Fruit fly (Drosophila melanogaster) whole organism, embryonic: Measurements from ENCODE around the gene CstF50.

Experiments used
- CG10267 ChIP-seq: fragments of 200-800 bp; sonication (Bioruptor generic); optimal IDR thresholded peaks from 2 replicates; lab custom pipeline; 2018; ENCODE audit warnings: missing biosample characterization, mild to moderate bottlenecking, missing genetic modification characterization, moderate library complexity
- CG10366 ChIP-seq: fragments of 200-800 bp; sonication (Bioruptor generic); IDR thresholded peaks from 2 replicates; pipeline ENCODE4 v1.3.6; 2022; ENCODE audit warnings: missing biosample characterization, missing genetic modification characterization
- CG10959 ChIP-seq: fragments of 200-800 bp; sonication (Bioruptor generic); IDR thresholded peaks from 2 replicates; pipeline ENCODE4 v1.3.6; 2022; ENCODE audit warnings: missing biosample characterization, missing genetic modification characterization
- CG10979 ChIP-seq: fragments of 200-800 bp; sonication (Bioruptor generic); optimal IDR thresholded peaks from 2 replicates; lab custom pipeline; 2018; ENCODE audit warnings: missing biosample characterization, mild to moderate bottlenecking, missing genetic modification characterization, moderate library complexity
- CG11695 ChIP-seq: fragments of 200-800 bp; sonication (Bioruptor generic); IDR thresholded peaks from 3 replicates; pipeline ENCODE4 v1.3.6; 2022; ENCODE audit warnings: missing biosample characterization, missing genetic modification characterization
- CG12155 ChIP-seq: fragments of 200-800 bp; sonication (Bioruptor generic); optimal IDR thresholded peaks from 3 replicates; lab custom pipeline; 2016; ENCODE audit warnings: missing biosample characterization, missing genetic modification characterization
- CG12391 ChIP-seq: fragments of 200-800 bp; sonication (Bioruptor generic); optimal IDR thresholded peaks from 3 replicates; lab custom pipeline; 2018; ENCODE audit warnings: missing biosample characterization, mild to moderate bottlenecking, missing genetic modification characterization, moderate library complexity
- CG15073 ChIP-seq: fragments of 200-800 bp; sonication (Bioruptor generic); optimal IDR thresholded peaks from 2 replicates; lab custom pipeline; 2016; ENCODE audit warnings: missing biosample characterization, missing genetic modification characterization
- CG15479 ChIP-seq: fragments of 200-800 bp; sonication (Bioruptor generic); optimal IDR thresholded peaks from 3 replicates; lab custom pipeline; 2019; ENCODE audit warnings: missing biosample characterization, mild to moderate bottlenecking, missing genetic modification characterization, moderate library complexity
- CG17829 ChIP-seq: fragments of 200-800 bp; optimal IDR thresholded peaks from 2 replicates; lab custom pipeline; 2019; ENCODE audit warnings: missing biosample characterization, mild to moderate bottlenecking, missing genetic modification characterization, moderate library complexity
- CG18599 ChIP-seq: fragments of 200-800 bp; sonication (Bioruptor generic); optimal IDR thresholded peaks from 3 replicates; lab custom pipeline; 2017; ENCODE audit warnings: missing biosample characterization, missing genetic modification characterization, mild to moderate bottlenecking, moderate library complexity, missing genetic modification reagents
- CG32772 ChIP-seq: fragments of 200-800 bp; sonication (Bioruptor generic); IDR thresholded peaks from 2 replicates; pipeline ENCODE4 v1.3.6; 2022; ENCODE audit warnings: missing biosample characterization, missing genetic modification characterization
- CG4424 ChIP-seq: fragments of 200-800 bp; sonication (Bioruptor generic); optimal IDR thresholded peaks from 3 replicates; lab custom pipeline; 2016; ENCODE audit warnings: missing biosample characterization, missing genetic modification characterization
- CG6254 ChIP-seq: fragments of 200-800 bp; sonication (Bioruptor generic); optimal IDR thresholded peaks from 3 replicates; lab custom pipeline; 2017; ENCODE audit warnings: mild to moderate bottlenecking, missing biosample characterization, missing genetic modification reagents, missing genetic modification characterization
- CG6272 ChIP-seq: fragments of 200-800 bp; sonication (Bioruptor generic); IDR thresholded peaks from 2 replicates; pipeline ENCODE4 v1.3.6; 2022; ENCODE audit warnings: missing biosample characterization, missing genetic modification characterization
- CG8765 ChIP-seq: fragments of 200-800 bp; sonication (Bioruptor generic); IDR thresholded peaks from 2 replicates; pipeline ENCODE4 v1.3.6; 2022; ENCODE audit warnings: missing biosample characterization, missing genetic modification characterization
- CG8924 ChIP-seq: fragments of 200-800 bp; optimal IDR thresholded peaks from 3 replicates; lab custom pipeline; 2019; ENCODE audit warnings: missing biosample characterization, mild to moderate bottlenecking, missing genetic modification characterization, moderate library complexity
- CG9215 ChIP-seq: fragments of 200-800 bp; sonication (Bioruptor generic); IDR thresholded peaks from 2 replicates; pipeline ENCODE4 v1.3.6; 2022; ENCODE audit warnings: missing biosample characterization, missing genetic modification characterization
- CG9727 ChIP-seq: fragments of 200-800 bp; sonication (Bioruptor generic); optimal IDR thresholded peaks from 3 replicates; lab custom pipeline; 2017; ENCODE audit warnings: missing biosample characterization, mild to moderate bottlenecking, missing genetic modification characterization
- D19A ChIP-seq: fragments of 200-800 bp; optimal IDR thresholded peaks from 3 replicates; lab custom pipeline; 2019; ENCODE audit warnings: missing biosample characterization, mild to moderate bottlenecking, missing genetic modification characterization, moderate library complexity
- Drgx ChIP-seq: fragments of 200-800 bp; sonication (Bioruptor generic); IDR thresholded peaks from 2 replicates; pipeline ENCODE4 v1.3.6; 2022; ENCODE audit warnings: missing biosample characterization, missing genetic modification characterization
- Gsc ChIP-seq: fragments of 200-800 bp; sonication (Bioruptor generic); IDR thresholded peaks from 2 replicates; pipeline ENCODE4 v1.3.6; 2022; ENCODE audit warnings: missing biosample characterization, missing genetic modification characterization
- Ptx1 ChIP-seq: fragments of 200-800 bp; sonication (Bioruptor generic); IDR thresholded peaks from 2 replicates; pipeline ENCODE4 v1.3.6; 2022; ENCODE audit warnings: missing biosample characterization, missing genetic modification characterization
- Six4 ChIP-seq: fragments of 200-800 bp; sonication (Bioruptor generic); optimal IDR thresholded peaks from 2 replicates; lab custom pipeline; 2016; ENCODE audit warnings: missing biosample characterization, missing genetic modification characterization
- Ssrp ChIP-seq: fragments of 200-800 bp; sonication (Bioruptor generic); optimal IDR thresholded peaks from 2 replicates; lab custom pipeline; 2018; ENCODE audit warnings: missing biosample characterization, mild to moderate bottlenecking, missing genetic modification characterization, moderate library complexity
- Tbp ChIP-seq: fragments of >200 bp; optimal IDR thresholded peaks from 2 replicates; lab custom pipeline; 2018; ENCODE audit warnings: missing biosample characterization, missing genetic modification characterization
- Xbp1 ChIP-seq: fragments of 200-800 bp; sonication (Bioruptor generic); optimal IDR thresholded peaks from 3 replicates; lab custom pipeline; 2016; ENCODE audit warnings: missing biosample characterization, mild to moderate bottlenecking, missing genetic modification characterization
- Xrp1 ChIP-seq: fragments of 200-800 bp; sonication (Bioruptor generic); IDR thresholded peaks from 2 replicates; pipeline ENCODE4 v1.3.6; 2022; ENCODE audit warnings: missing biosample characterization, missing genetic modification characterization
- ac ChIP-seq: fragments of 200-800 bp; sonication (Bioruptor generic); optimal IDR thresholded peaks from 3 replicates; lab custom pipeline; 2017; ENCODE audit warnings: missing biosample characterization, mild to moderate bottlenecking, missing genetic modification characterization
- ara ChIP-seq: fragments of 200-800 bp; sonication (Bioruptor generic); IDR thresholded peaks from 2 replicates; pipeline ENCODE4 v1.3.6; 2022; ENCODE audit warnings: missing biosample characterization, missing genetic modification characterization
- bsh ChIP-seq, 2 experiments: fragments of 200-800 bp; sonication (Bioruptor generic); optimal IDR thresholded peaks; 2 replicates each; lab custom pipeline; 2017 to 2018; ENCODE audit warnings: mild to moderate bottlenecking in 2 of 2, missing biosample characterization in 2 of 2, missing genetic modification characterization in 2 of 2, moderate library complexity in 1 of 2
- crol ChIP-seq: fragments of 200-800 bp; sonication (Bioruptor generic); IDR thresholded peaks from 2 replicates; pipeline ENCODE4 v1.3.6; 2022; ENCODE audit warnings: missing biosample characterization, missing genetic modification characterization
- fd102C ChIP-seq: fragments of 200-800 bp; sonication (Bioruptor generic); optimal IDR thresholded peaks from 2 replicates; lab custom pipeline; 2018; ENCODE audit warnings: missing biosample characterization, mild to moderate bottlenecking, missing genetic modification characterization, moderate library complexity
- gem ChIP-seq: fragments of 200-800 bp; sonication (Bioruptor generic); optimal IDR thresholded peaks from 2 replicates; lab custom pipeline; 2019; ENCODE audit warnings: missing biosample characterization, mild to moderate bottlenecking, missing genetic modification characterization, moderate library complexity
- gfzf ChIP-seq: fragments of 200-800 bp; sonication (Bioruptor generic); optimal IDR thresholded peaks from 2 replicates; lab custom pipeline; 2016; ENCODE audit warnings: missing biosample characterization, mild to moderate bottlenecking, missing genetic modification characterization, moderate library complexity
- grn ChIP-seq: fragments of 200-800 bp; sonication (Bioruptor generic); optimal IDR thresholded peaks from 3 replicates; lab custom pipeline; 2017; ENCODE audit warnings: missing biosample characterization, missing genetic modification characterization
- otp ChIP-seq: fragments of 200-800 bp; sonication (Bioruptor generic); IDR thresholded peaks from 3 replicates; pipeline ENCODE4, ENCODE4 v1.3.6; 2022; ENCODE audit warnings: missing biosample characterization, missing genetic modification characterization
- prd ChIP-seq, 3 experiments: fragments of >200 bp in 2 of 3; fragments of 200-800 bp in 1 of 3; sonication (Bioruptor generic) in 1 of 3; optimal IDR thresholded peaks in 2 of 3; IDR thresholded peaks in 1 of 3; 2 replicates in 2 of 3; 3 replicates in 1 of 3; pipeline versions ENCODE4 v1.3.6 to Lab custom; 2017 to 2022; ENCODE audit warnings: missing biosample characterization in 1 of 3, missing genetic modification characterization in 1 of 3
- pum ChIP-seq: fragments of 200-800 bp; sonication (Bioruptor generic); optimal IDR thresholded peaks from 2 replicates; lab custom pipeline; 2016; ENCODE audit warnings: missing biosample characterization, missing genetic modification characterization
- sens ChIP-seq: fragments of 200-800 bp; sonication (Bioruptor generic); peaks from one replicate; lab custom pipeline; 2016; ENCODE audit warnings: missing biosample characterization, missing genetic modification characterization
- so ChIP-seq: fragments of 200-800 bp; sonication (Bioruptor generic); IDR thresholded peaks from 3 replicates; pipeline ENCODE4 v1.3.6; 2022; ENCODE audit warnings: missing biosample characterization, missing genetic modification characterization
- sob ChIP-seq: fragments of 200-800 bp; sonication (Bioruptor generic); IDR thresholded peaks from 2 replicates; pipeline ENCODE4 v1.3.6; 2022; ENCODE audit warnings: missing biosample characterization, missing genetic modification characterization
- ttk ChIP-seq: fragments of 200-800 bp; sonication (Bioruptor generic); IDR thresholded peaks from 2 replicates; pipeline ENCODE4 v2.1.2; 2022; ENCODE audit warnings: missing biosample characterization, missing genetic modification characterization
- tup ChIP-seq: fragments of 200-800 bp; sonication (Bioruptor generic); optimal IDR thresholded peaks from 2 replicates; lab custom pipeline; 2016; ENCODE audit warnings: missing biosample characterization, mild to moderate bottlenecking, missing genetic modification characterization, moderate library complexity
- vvl ChIP-seq: fragments of 200-800 bp; sonication (Bioruptor generic); IDR thresholded peaks from 2 replicates; pipeline ENCODE4 v1.3.6; 2022; ENCODE audit warnings: missing biosample characterization, missing genetic modification characterization
- zen ChIP-seq: fragments of 200-800 bp; sonication (Bioruptor generic); optimal IDR thresholded peaks from 3 replicates; lab custom pipeline; 2018; ENCODE audit warnings: missing biosample characterization, mild to moderate bottlenecking, missing genetic modification characterization, moderate library complexity
- zf30C ChIP-seq: fragments of 200-800 bp; sonication (Bioruptor generic); optimal IDR thresholded peaks from 3 replicates; lab custom pipeline; 2018; ENCODE audit warnings: missing biosample characterization, mild to moderate bottlenecking, missing genetic modification characterization
- zfh1 ChIP-seq: fragments of 200-800 bp; sonication (Bioruptor generic); IDR thresholded peaks from 3 replicates; pipeline ENCODE4 v1.3.6; 2022; ENCODE audit warnings: missing biosample characterization, missing genetic modification characterization

Gene CstF50

DNA sequence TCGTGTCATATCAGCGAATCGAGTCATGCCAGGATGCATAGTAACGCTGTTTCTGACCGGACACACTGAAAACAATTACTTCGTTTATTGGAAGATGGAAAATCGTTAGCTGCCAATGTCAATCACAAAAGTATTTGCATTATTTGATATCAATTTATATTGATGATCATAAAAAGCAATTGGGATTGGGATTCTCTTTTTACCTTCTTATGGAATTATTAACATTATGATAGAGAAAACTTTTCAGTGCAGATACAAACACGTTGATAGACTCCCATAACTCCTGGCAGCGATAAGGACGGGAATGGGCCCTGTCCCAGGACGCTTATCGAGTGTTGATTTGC lies 29.9 kb downstream of the CstF50 start (continued):
- peak; percentile 0 for TF ChIP-seq D19A
- peak; percentile 14 for TF ChIP-seq CG12391 (tag; lab: Kevin White, UChicago)
- peak; percentile 56 for TF ChIP-seq gem (tag; lab: Kevin White, UChicago)
- TF ChIP-seq CG8924 (tag; lab: Kevin White, UChicago): peak; percentile 14
- TF ChIP-seq zen (tag; lab: Kevin White, UChicago): peak; percentile 48
- peak; percentile 50 for TF ChIP-seq CG10979 (tag; lab: Kevin White, UChicago)
- TF ChIP-seq ara (GFP tag; lab: Robert Waterston, UW): peak; percentile 41; the same call in 1 of the 2 replicates
- peak; percentile 54 for TF ChIP-seq CG15479 (GFP tag; lab: Kevin White, UChicago)
- no peak for TF ChIP-seq crol
- peak in 1 of 2 experiments; percentile 4 for TF ChIP-seq bsh (GFP tag; optimal IDR thresholded peaks at IDR 0.05; lab: Kevin White, UChicago)
- no peak for TF ChIP-seq prd (optimal IDR thresholded peaks at IDR 0.05; lab: Kevin White, UChicago)
- peak; percentile 73; the same call in 2 of the 3 replicates for TF ChIP-seq prd (GFP tag; IDR thresholded peaks at IDR 0.05; lab: Robert Waterston, UW)
- 0 out of 3 replicates have a peak, but pooled peaks have one; percentile 17 for TF ChIP-seq zfh1 (GFP tag; lab: Robert Waterston, UW)
- TF ChIP-seq Six4 (GFP tag; lab: Kevin White, UChicago): peak; percentile 4
- TF ChIP-seq sens (GFP tag; lab: Kevin White, UChicago): peak; percentile 87
- TF ChIP-seq CG9727: peak; percentile 48
- peak; percentile 6 for TF ChIP-seq CG4424
- TF ChIP-seq Xrp1: peak; percentile 23; the same call in 1 of the 2 replicates
- peak; percentile 64 for TF ChIP-seq fd102C (GFP tag; lab: Kevin White, UChicago)
- TF ChIP-seq CG18599 (GFP tag; lab: Kevin White, UChicago): no peak
- TF ChIP-seq grn: peak; percentile 26
- peak; percentile 11 for TF ChIP-seq Xbp1
- TF ChIP-seq zf30C (GFP tag; lab: Kevin White, UChicago): peak; percentile 71
- TF ChIP-seq CG10366 (GFP tag; lab: Robert Waterston, UW): no peak
- TF ChIP-seq ac (GFP tag; lab: Kevin White, UChicago): peak; percentile 38

- TF ChIP-seq Ptx1: peak; percentile 45; the same call in 1 of the 2 replicates
- peak; percentile 68 for TF ChIP-seq Drgx (GFP tag; lab: Robert Waterston, UW)
- TF ChIP-seq vvl (GFP tag; lab: Robert Waterston, UW): peak; percentile 52; the same call in 1 of the 2 replicates
- TF ChIP-seq tup: no peak
- no peak for TF ChIP-seq Ssrp
- peak; percentile 19 for TF ChIP-seq CG4424
- 0 out of 2 replicates have a peak, but pooled peaks have one; percentile 11 for TF ChIP-seq CG32772
- 0 out of 3 replicates have a peak, but pooled peaks have one; percentile 24 for TF ChIP-seq CG11695 (GFP tag; lab: Robert Waterston, UW)
- TF ChIP-seq so (GFP tag; lab: Robert Waterston, UW): no peak
- TF ChIP-seq CG6272 (GFP tag; lab: Robert Waterston, UW): peak; percentile 32; the same call in 1 of the 2 replicates
- TF ChIP-seq CG12155 (GFP tag; lab: Kevin White, UChicago): no peak
- TF ChIP-seq sob: no peak
- peak; percentile 49; the same call in 1 of the 2 replicates for TF ChIP-seq Gsc (GFP tag; lab: Robert Waterston, UW)
- peak; percentile 3 to 77 for TF ChIP-seq bsh (GFP tag; optimal IDR thresholded peaks at IDR 0.05; lab: Kevin White, UChicago)
- TF ChIP-seq CG10959 (GFP tag; lab: Robert Waterston, UW): peak; percentile 77
- peak; percentile 74 for TF ChIP-seq CG10979 (tag; lab: Kevin White, UChicago)
- TF ChIP-seq Tbp (GFP tag; lab: Kevin White, UChicago): no peak
- peak; percentile 56 for TF ChIP-seq CG10267
- 0 out of 2 replicates have a peak, but pooled peaks have one; percentile 18 for TF ChIP-seq CG9215
- peak; percentile 8 for TF ChIP-seq CG12391 (tag; lab: Kevin White, UChicago)
- TF ChIP-seq CG6254 (GFP tag; lab: Kevin White, UChicago): no peak
- TF ChIP-seq gfzf: no peak
- no peak for TF ChIP-seq CG15073 (GFP tag; lab: Kevin White, UChicago)
- no peak for TF ChIP-seq ttk (GFP tag; lab: Robert Waterston, UW)
- TF ChIP-seq pum (GFP tag; lab: Kevin White, UChicago): peak; percentile 10
- TF ChIP-seq otp: no peak
- peak; percentile 77 for TF ChIP-seq CG17829 (tag; lab: Kevin White, UChicago)
- TF ChIP-seq CG8765 (GFP tag; lab: Robert Waterston, UW): peak; percentile 65; the same call in 1 of the 2 replicates
Observed at dm6 chr3R:31706142-31706894, 30.4 kb downstream of the CstF50 start.
